Worm (Caenorhabditis elegans): ENCODE data around the gene oac-49.

DNA sequence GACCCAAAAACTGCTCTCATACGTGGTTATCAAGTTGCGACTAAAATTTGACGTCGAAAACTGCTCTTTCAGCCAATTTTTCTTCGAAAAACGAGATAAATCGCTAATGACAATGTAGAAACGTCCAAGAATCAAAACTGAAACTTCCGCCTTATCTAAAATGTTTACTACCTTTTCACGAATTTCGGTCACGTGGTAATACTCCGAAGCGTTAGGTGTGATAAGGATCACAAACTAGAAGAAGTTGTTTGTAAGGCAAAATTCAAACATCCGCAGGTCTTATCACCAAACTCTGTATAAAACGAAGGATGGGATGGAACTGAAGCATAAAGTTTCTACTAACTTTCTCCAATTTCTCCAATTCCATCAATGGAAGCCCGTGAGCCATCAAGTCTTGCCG lies 12.6 kb downstream of the oac-49 start, which contains the start of gene sqst-3:
- TF ChIP-seq ztf-11 (tag; optimal IDR thresholded peaks at IDR 0.05), result no peak
- no peak for TF ChIP-seq ZK546.5 (tag; optimal IDR thresholded peaks at IDR 0.05)
- TF ChIP-seq nhr-76 (tag; optimal IDR thresholded peaks at IDR 0.05), result no peak
- no peak for TF ChIP-seq pqm-1 (tag; optimal IDR thresholded peaks at IDR 0.05)
- TF ChIP-seq nhr-237 (tag; optimal IDR thresholded peaks at IDR 0.05), result no peak
- no peak for TF ChIP-seq madf-9 (GFP tag; conservative IDR thresholded peaks at IDR 0.05)
- TF ChIP-seq fkh-10 (GFP tag; optimal IDR thresholded peaks at IDR 0.05), result no peak
- TF ChIP-seq saeg-2 (GFP tag; IDR thresholded peaks at IDR 0.05), result no peak
- TF ChIP-seq unc-130 (GFP tag; optimal IDR thresholded peaks at IDR 0.05), result no peak
- no peak for TF ChIP-seq mes-2 (tag; optimal IDR thresholded peaks at IDR 0.05; ENCODE audit: poor library complexity, severe bottlenecking)
- no peak for TF ChIP-seq mdl-1 (tag; optimal IDR thresholded peaks at IDR 0.05)
- no peak for TF ChIP-seq dpl-1 (GFP tag; optimal IDR thresholded peaks at IDR 0.05)
- TF ChIP-seq ama-1 (optimal IDR thresholded peaks at IDR 0.05), result no peak
